Fruit fly (Drosophila melanogaster): Measurements from ENCODE around the gene CG45101.
A peak's percentile ranks its signal among the peaks of the same experiment; 100 is the strongest.

CG45101 gene

DNA sequence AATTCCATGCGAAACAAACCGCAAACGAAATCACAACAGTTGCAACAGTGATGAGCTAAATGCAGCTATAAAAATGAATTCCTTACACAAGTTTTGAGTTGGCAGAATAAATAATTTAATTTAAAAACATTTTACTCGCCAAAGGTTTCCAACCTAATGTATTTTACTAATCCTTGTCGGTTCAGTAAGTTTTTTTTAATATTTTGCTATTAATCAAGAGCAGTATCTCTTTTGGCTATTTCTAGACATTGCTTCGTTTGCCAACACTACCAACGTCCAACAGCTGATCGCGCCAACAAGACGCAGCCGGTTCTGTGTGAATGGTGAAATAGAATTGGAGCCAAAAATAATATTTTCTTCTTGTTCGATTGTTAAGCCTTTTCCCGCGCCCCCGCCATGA, at the start of gene CG45101, which contains the start of the genes CG32075 and SuUR (continued):
- TF ChIP-seq stc (GFP tag; IDR thresholded peaks at IDR 0.05) (peak; percentile 85), Tbp (GFP tag; optimal IDR thresholded peaks at IDR 0.05) (no peak), ind (GFP tag; optimal IDR thresholded peaks at IDR 0.05) (peak; percentile 89), Dip3 (GFP tag; optimal IDR thresholded peaks at IDR 0.05) (peak; percentile 91), tna (GFP tag; IDR thresholded peaks at IDR 0.05; ENCODE audit: partially characterized antibody) (no peak), CG15011 (GFP tag; optimal IDR thresholded peaks at IDR 0.05) (peak; percentile 39), Optix (GFP tag; IDR thresholded peaks at IDR 0.05) (peak; percentile 70), E2f2 (GFP tag; IDR thresholded peaks at IDR 0.05) (peak; percentile 78), CG8089 (GFP tag; optimal IDR thresholded peaks at IDR 0.05) (peak; percentile 75), CG4854 (GFP tag; optimal IDR thresholded peaks at IDR 0.05) (peak; percentile 84), Ets65A (GFP tag) (peak; percentile 99), Xbp1 (GFP tag; optimal IDR thresholded peaks at IDR 0.05) (peak; percentile 93), chm (GFP tag; IDR thresholded peaks at IDR 0.05) (peak; percentile 90), NC2β (GFP tag; optimal IDR thresholded peaks at IDR 0.05) (peak; percentile 86), CG3407 (GFP tag; optimal IDR thresholded peaks at IDR 0.05) (peak; percentile 64), kni (GFP tag; optimal IDR thresholded peaks at IDR 0.05) (no peak), Gsc (GFP tag; IDR thresholded peaks at IDR 0.05) (peak; percentile 39; the same call in 1 of the 2 replicates), CG4707 (GFP tag; optimal IDR thresholded peaks at IDR 0.05) (no peak), Asciz (GFP tag; optimal IDR thresholded peaks at IDR 0.05) (peak; percentile 62), CG31441 (GFP tag; IDR thresholded peaks at IDR 0.05) (peak; percentile 68), Jarid2 (GFP tag; optimal IDR thresholded peaks at IDR 0.05) (peak; percentile 12), CG16863 (GFP tag; optimal IDR thresholded peaks at IDR 0.05) (peak; percentile 84), CG8478 (optimal IDR thresholded peaks at IDR 0.05) (no peak), Doc2 (GFP tag; IDR thresholded peaks at IDR 0.05) (0 out of 2 replicates have a peak, but pooled peaks have one; percentile 28), nau (GFP tag; optimal IDR thresholded peaks at IDR 0.05) (peak; percentile 75), CG30431 (GFP tag; optimal IDR thresholded peaks at IDR 0.05) (peak; percentile 81), dmrt11E (tag; optimal IDR thresholded peaks at IDR 0.05) (peak; percentile 84), shn (GFP tag; optimal IDR thresholded peaks at IDR 0.05) (peak; percentile 92), rib (GFP tag; IDR thresholded peaks at IDR 0.05) (peak; percentile 74), CG13775 (GFP tag; optimal IDR thresholded peaks at IDR 0.05) (peak; percentile 93), CG9215 (GFP tag; IDR thresholded peaks at IDR 0.05) (peak; percentile 82), lmd (GFP tag; IDR thresholded peaks at IDR 0.05) (peak; percentile 88), CG3065 (GFP tag; optimal IDR thresholded peaks at IDR 0.05) (peak; percentile 83), Dbx (GFP tag; IDR thresholded peaks at IDR 0.05) (peak; percentile 91), Vsx1 (GFP tag; optimal IDR thresholded peaks at IDR 0.05) (peak; percentile 59), D19A (tag; optimal IDR thresholded peaks at IDR 0.05) (peak; percentile 68), ttk (GFP tag; IDR thresholded peaks at IDR 0.05) (peak; percentile 81), CG2116 (GFP tag; optimal IDR thresholded peaks at IDR 0.05) (peak; percentile 67), CG12744 (GFP tag; optimal IDR thresholded peaks at IDR 0.05) (peak; percentile 89), chinmo (GFP tag; IDR thresholded peaks at IDR 0.05; ENCODE audit: partially characterized antibody) (no peak), CG7556 (GFP tag; optimal IDR thresholded peaks at IDR 0.05) (peak; percentile 78), Scr (GFP tag; IDR thresholded peaks at IDR 0.05; ENCODE audit: partially characterized antibody) (no peak), CG6272 (GFP tag; IDR thresholded peaks at IDR 0.05) (peak; percentile 90), CG11723 (GFP tag; optimal IDR thresholded peaks at IDR 0.05) (peak; percentile 67), ham (GFP tag; IDR thresholded peaks at IDR 0.05) (peak; percentile 29; the same call in 1 of the 2 replicates), bab2 (GFP tag; optimal IDR thresholded peaks at IDR 0.05) (peak; percentile 92), kay (GFP tag; optimal IDR thresholded peaks at IDR 0.05) (peak; percentile 78), CG18599 (GFP tag; optimal IDR thresholded peaks at IDR 0.05) (peak; percentile 83), br (optimal IDR thresholded peaks at IDR 0.05) (no peak), dan (GFP tag; IDR thresholded peaks at IDR 0.05) (peak; percentile 55; the same call in 1 of the 2 replicates), gfzf (GFP tag; optimal IDR thresholded peaks at IDR 0.05) (peak; percentile 5), Fer1 (GFP tag; optimal IDR thresholded peaks at IDR 0.05) (peak; percentile 77)

Measured in whole organism, embryonic.